Fruit fly (Drosophila melanogaster) whole organism, embryonic: ENCODE measurements around the gene CG4301.

ENCODE experiments used
- B-H2 ChIP-seq: fragments of 200-800 bp; sonication (Bioruptor generic); optimal IDR thresholded peaks from 2 replicates; lab custom pipeline; 2018; ENCODE audit warnings: missing biosample characterization, mild to moderate bottlenecking, missing genetic modification characterization
- CG11085 ChIP-seq: fragments of 200-800 bp; sonication (Bioruptor generic); IDR thresholded peaks from 2 replicates; pipeline ENCODE4 v1.3.6; 2022; ENCODE audit warnings: missing biosample characterization, missing genetic modification characterization
- CG11695 ChIP-seq: fragments of 200-800 bp; sonication (Bioruptor generic); IDR thresholded peaks from 3 replicates; pipeline ENCODE4 v1.3.6; 2022; ENCODE audit warnings: missing biosample characterization, missing genetic modification characterization
- CG12104 ChIP-seq: fragments of 200-800 bp; sonication (Bioruptor generic); optimal IDR thresholded peaks from 3 replicates; lab custom pipeline; 2016; ENCODE audit warnings: missing biosample characterization, missing genetic modification characterization
- CG12769 ChIP-seq: fragments of 200-800 bp; sonication (Bioruptor generic); optimal IDR thresholded peaks from 2 replicates; lab custom pipeline; 2019; ENCODE audit warnings: missing biosample characterization, mild to moderate bottlenecking, missing genetic modification characterization, moderate library complexity
- CG13296 ChIP-seq: fragments of 200-800 bp; sonication (Bioruptor generic); optimal IDR thresholded peaks from 3 replicates; lab custom pipeline; 2018; ENCODE audit warnings: missing biosample characterization, mild to moderate bottlenecking, missing genetic modification characterization
- CG15514 ChIP-seq: fragments of 200-800 bp; sonication (Bioruptor generic); optimal IDR thresholded peaks from 3 replicates; lab custom pipeline; 2017; ENCODE audit warnings: missing biosample characterization, missing genetic modification characterization, mild to moderate bottlenecking, moderate library complexity, missing genetic modification reagents
- CG18011 ChIP-seq: fragments of 200-800 bp; sonication (Bioruptor generic); optimal IDR thresholded peaks from 2 replicates; lab custom pipeline; 2017; ENCODE audit warnings: missing biosample characterization, missing genetic modification characterization, mild to moderate bottlenecking, moderate library complexity, missing genotype
- CG18476 ChIP-seq: fragments of 200-800 bp; sonication (Bioruptor generic); optimal IDR thresholded peaks from 2 replicates; lab custom pipeline; 2016; ENCODE audit warnings: missing biosample characterization, mild to moderate bottlenecking, missing genetic modification characterization
- CG30020 ChIP-seq: fragments of 200-800 bp; optimal IDR thresholded peaks from 2 replicates; lab custom pipeline; 2019; ENCODE audit warnings: missing biosample characterization, mild to moderate bottlenecking, missing genetic modification characterization, moderate library complexity
- CG31224 ChIP-seq: fragments of 200-800 bp; sonication (Bioruptor generic); IDR thresholded peaks from 2 replicates; pipeline ENCODE4 v1.3.6; 2022; ENCODE audit warnings: missing biosample characterization, missing genetic modification characterization
- CG3995 ChIP-seq: fragments of 200-800 bp; sonication (Bioruptor generic); optimal IDR thresholded peaks from 3 replicates; lab custom pipeline; 2016; ENCODE audit warnings: missing biosample characterization, missing genetic modification characterization
- CG4707 ChIP-seq: fragments of 200-800 bp; sonication (Bioruptor generic); optimal IDR thresholded peaks from 2 replicates; lab custom pipeline; 2018; ENCODE audit warnings: missing biosample characterization, mild to moderate bottlenecking, missing genetic modification characterization, moderate library complexity
- CG5953 ChIP-seq: fragments of 200-800 bp; sonication (Bioruptor generic); IDR thresholded peaks from 2 replicates; pipeline ENCODE4 v1.3.6; 2022; ENCODE audit warnings: missing biosample characterization, missing genetic modification characterization
- CG6765 ChIP-seq: fragments of 200-800 bp; sonication (Bioruptor generic); optimal IDR thresholded peaks from 3 replicates; lab custom pipeline; 2017; ENCODE audit warnings: missing biosample characterization, mild to moderate bottlenecking, missing genetic modification characterization
- CG6813 ChIP-seq: fragments of 200-800 bp; sonication (Bioruptor generic); optimal IDR thresholded peaks from 2 replicates; lab custom pipeline; 2017; ENCODE audit warnings: missing biosample characterization, missing genetic modification characterization, mild to moderate bottlenecking, moderate library complexity, missing genetic modification reagents
- CG6854 ChIP-seq: fragments of 200-800 bp; sonication (Bioruptor generic); optimal IDR thresholded peaks from 3 replicates; lab custom pipeline; 2017; ENCODE audit warnings: missing biosample characterization, mild to moderate bottlenecking, missing genetic modification characterization
- Deaf1 ChIP-seq: fragments of 200-800 bp; optimal IDR thresholded peaks from 3 replicates; lab custom pipeline; 2019; ENCODE audit warnings: missing biosample characterization, mild to moderate bottlenecking, missing genetic modification characterization, moderate library complexity
- Elba2 ChIP-seq: fragments of 200-800 bp; sonication (Bioruptor generic); optimal IDR thresholded peaks from 3 replicates; lab custom pipeline; 2016; ENCODE audit warnings: missing biosample characterization, missing genetic modification characterization
- Fer3 ChIP-seq: fragments of 200-800 bp; sonication (Bioruptor generic); optimal IDR thresholded peaks from 2 replicates; lab custom pipeline; 2018; ENCODE audit warnings: missing biosample characterization, mild to moderate bottlenecking, missing genetic modification characterization, moderate library complexity
- GATAe ChIP-seq: fragments of 200-800 bp; sonication (Bioruptor generic); conservative IDR thresholded peaks from 2 replicates; pipeline ENCODE4 v1.3.6; 2022; ENCODE audit warnings: missing biosample characterization, missing genetic modification characterization
- Gug ChIP-seq: fragments of 200-800 bp; sonication (Bioruptor generic); IDR thresholded peaks from 4 replicates; pipeline ENCODE4 v1.3.6; 2022; ENCODE audit warnings: missing biosample characterization, missing genetic modification characterization
- HHEX ChIP-seq: fragments of 200-800 bp; sonication (Bioruptor generic); optimal IDR thresholded peaks from 3 replicates; lab custom pipeline; 2017; ENCODE audit warnings: missing biosample characterization, mild to moderate bottlenecking, missing genetic modification characterization, missing genetic modification reagents
- Hr51 ChIP-seq, 2 experiments: fragments of 200-800 bp; sonication (Bioruptor generic); optimal IDR thresholded peaks; 2 replicates in 1 of 2; 3 replicates in 1 of 2; lab custom pipeline; 2016 to 2018; ENCODE audit warnings: missing biosample characterization in 2 of 2, missing genetic modification characterization in 2 of 2, mild to moderate bottlenecking in 1 of 2, moderate library complexity in 1 of 2
- MBD-R2 ChIP-seq: fragments of 200-800 bp; sonication (Bioruptor generic); IDR thresholded peaks from 2 replicates; pipeline ENCODE4 v1.3.6; 2022; ENCODE audit warnings: missing biosample characterization, missing genetic modification characterization
- MTF-1 ChIP-seq: fragments of 200-800 bp; sonication (Bioruptor generic); optimal IDR thresholded peaks from 2 replicates; lab custom pipeline; 2018; ENCODE audit warnings: missing biosample characterization, mild to moderate bottlenecking, missing genetic modification characterization, borderline replicate concordance
- Med ChIP-seq: fragments of 200-800 bp; sonication (Bioruptor generic); peaks from one replicate; lab custom pipeline; 2016; ENCODE audit warnings: missing biosample characterization, missing genetic modification characterization, mild to moderate bottlenecking, inconsistent platforms, moderate library complexity
- Nf-YB ChIP-seq: fragments of 200-800 bp; sonication (Bioruptor generic); optimal IDR thresholded peaks from 3 replicates; lab custom pipeline; 2019; ENCODE audit warnings: missing biosample characterization, mild to moderate bottlenecking, missing genetic modification characterization, moderate library complexity
- Poxn ChIP-seq: fragments of 200-800 bp; sonication (Bioruptor generic); IDR thresholded peaks from 2 replicates; pipeline ENCODE4 v1.3.6; 2022; ENCODE audit warnings: missing biosample characterization, missing genetic modification characterization
- Rfx ChIP-seq: fragments of 200-800 bp; sonication (Bioruptor generic); IDR thresholded peaks from 2 replicates; pipeline ENCODE4 v1.3.6; 2022; ENCODE audit warnings: missing biosample characterization, missing genetic modification characterization
- Sox100B ChIP-seq: fragments of 200-800 bp; sonication (Bioruptor generic); optimal IDR thresholded peaks from 3 replicates; lab custom pipeline; 2018; ENCODE audit warnings: missing biosample characterization, mild to moderate bottlenecking, missing genetic modification characterization
- ac ChIP-seq: fragments of 200-800 bp; sonication (Bioruptor generic); optimal IDR thresholded peaks from 3 replicates; lab custom pipeline; 2017; ENCODE audit warnings: missing biosample characterization, mild to moderate bottlenecking, missing genetic modification characterization
- al ChIP-seq: fragments of 200-800 bp; sonication (Bioruptor generic); IDR thresholded peaks from 2 replicates; pipeline ENCODE4 v1.3.6; 2022; ENCODE audit warnings: missing biosample characterization, missing genetic modification characterization
- ap ChIP-seq: fragments of 200-800 bp; sonication (Bioruptor generic); IDR thresholded peaks from 2 replicates; pipeline ENCODE4 v1.3.6; 2022; ENCODE audit warnings: missing biosample characterization, missing genetic modification characterization
- crp ChIP-seq, 2 experiments: fragments of 200-800 bp; sonication (Bioruptor generic); optimal IDR thresholded peaks; 2 replicates in 1 of 2; 3 replicates in 1 of 2; lab custom pipeline; 2017; ENCODE audit warnings: missing biosample characterization in 2 of 2, missing genetic modification characterization in 2 of 2, mild to moderate bottlenecking in 1 of 2, moderate library complexity in 1 of 2
- dan ChIP-seq: fragments of 200-800 bp; sonication (Bioruptor generic); IDR thresholded peaks from 2 replicates; pipeline ENCODE4 v1.3.6; 2022; ENCODE audit warnings: missing biosample characterization, missing genetic modification characterization
- dmrt99B ChIP-seq: fragments of 200-800 bp; sonication (Bioruptor generic); optimal IDR thresholded peaks from 2 replicates; lab custom pipeline; 2018; ENCODE audit warnings: missing biosample characterization, mild to moderate bottlenecking, missing genetic modification characterization, moderate library complexity
- ems ChIP-seq: fragments of 200-800 bp; sonication (Bioruptor generic); optimal IDR thresholded peaks from 3 replicates; lab custom pipeline; 2016; ENCODE audit warnings: missing biosample characterization, missing genetic modification characterization
- fd96Cb ChIP-seq: fragments of 200-800 bp; sonication (Bioruptor generic); optimal IDR thresholded peaks from 2 replicates; lab custom pipeline; 2018; ENCODE audit warnings: missing biosample characterization, mild to moderate bottlenecking, missing genetic modification characterization, moderate library complexity
- gcm ChIP-seq: fragments of 200-800 bp; sonication (Bioruptor generic); optimal IDR thresholded peaks from 2 replicates; lab custom pipeline; 2019; ENCODE audit warnings: missing biosample characterization, mild to moderate bottlenecking, missing genetic modification characterization, moderate library complexity
- her ChIP-seq: fragments of 200-800 bp; sonication (Bioruptor generic); optimal IDR thresholded peaks from 2 replicates; lab custom pipeline; 2016; ENCODE audit warnings: missing biosample characterization, missing genetic modification characterization
- lbe ChIP-seq: fragments of 200-800 bp; sonication (Bioruptor generic); optimal IDR thresholded peaks from 2 replicates; lab custom pipeline; 2016; ENCODE audit warnings: missing biosample characterization, mild to moderate bottlenecking, missing genetic modification characterization
- phol ChIP-seq: fragments of 200-800 bp; sonication (Bioruptor generic); optimal IDR thresholded peaks from 3 replicates; lab custom pipeline; 2018; ENCODE audit warnings: missing biosample characterization, mild to moderate bottlenecking, missing genetic modification characterization, moderate library complexity
- row ChIP-seq: fragments of 200-800 bp; sonication (Bioruptor generic); IDR thresholded peaks from 3 replicates; pipeline ENCODE4 v1.3.6; 2022; ENCODE audit warnings: missing biosample characterization, missing genetic modification characterization
- tin ChIP-seq: fragments of 200-800 bp; sonication (Bioruptor generic); optimal IDR thresholded peaks from 3 replicates; lab custom pipeline; 2016; ENCODE audit warnings: missing biosample characterization, missing genetic modification characterization
- tll ChIP-seq, 2 experiments: fragments of 200-800 bp in 1 of 2; fragments of >200 bp in 1 of 2; sonication (Bioruptor generic) in 1 of 2; optimal IDR thresholded peaks; 2 replicates each; lab custom pipeline; 2017 to 2019; ENCODE audit warnings: missing biosample characterization in 2 of 2, missing genetic modification characterization in 2 of 2, mild to moderate bottlenecking in 1 of 2, moderate library complexity in 1 of 2
- wdn ChIP-seq: fragments of 200-800 bp; sonication (Bioruptor generic); IDR thresholded peaks from 2 replicates; pipeline ENCODE4 v1.3.6; 2022; ENCODE audit warnings: missing biosample characterization, missing genetic modification characterization
- wor ChIP-seq: fragments of 200-800 bp; sonication (Bioruptor generic); IDR thresholded peaks from 2 replicates; pipeline ENCODE4 v1.3.6; 2022; ENCODE audit warnings: missing biosample characterization, missing genetic modification characterization

CG4301 gene

DNA sequence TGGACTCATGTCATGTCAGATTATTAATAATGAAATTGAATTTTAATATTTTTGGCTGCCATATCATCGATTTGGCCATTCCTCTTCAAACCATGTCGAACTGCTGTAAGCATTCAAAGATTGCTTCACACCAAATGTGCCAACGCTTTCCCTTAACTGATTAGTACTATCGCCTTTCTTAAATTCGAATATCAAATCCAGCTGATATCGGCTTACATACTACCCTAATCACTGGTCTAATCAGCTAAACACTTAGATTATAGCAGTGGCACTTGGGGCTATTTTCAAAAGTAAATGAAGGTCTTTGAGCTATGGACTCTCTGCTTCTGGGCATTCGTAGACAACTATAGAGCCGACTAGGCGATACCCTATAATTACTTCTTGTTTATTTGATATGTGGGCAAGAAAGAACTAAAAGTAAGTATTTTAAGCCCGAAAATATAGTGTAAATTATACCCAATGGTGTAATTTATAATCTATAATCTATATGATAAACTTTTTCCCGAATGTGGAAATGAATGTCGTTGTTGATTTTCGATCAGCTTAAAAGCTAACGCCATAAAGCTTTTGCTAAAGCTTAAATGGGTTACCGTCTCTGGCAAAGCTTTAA, 1.4 kb upstream of the CG4301 start (continued):
- TF ChIP-seq GATAe (GFP tag; lab: Robert Waterston, UW) (peak; percentile 44), HHEX (GFP tag; lab: Kevin White, UChicago) (peak; percentile 77), Elba2 (GFP tag; lab: Kevin White, UChicago) (no peak), Poxn (GFP tag; lab: Robert Waterston, UW) (peak; percentile 17; the same call in 1 of the 2 replicates), Deaf1 (tag; lab: Kevin White, UChicago) (peak; percentile 58), CG18476 (GFP tag; lab: Kevin White, UChicago) (peak; percentile 68), her (GFP tag; lab: Kevin White, UChicago) (peak; percentile 36), B-H2 (GFP tag; lab: Kevin White, UChicago) (no peak), crp (GFP tag; optimal IDR thresholded peaks at IDR 0.05; lab: Kevin White, UChicago) (peak in 1 of 2 experiments; percentile 23), ac (GFP tag; lab: Kevin White, UChicago) (no peak), tll (GFP tag; optimal IDR thresholded peaks at IDR 0.05; lab: Kevin White, UChicago) (no peak), CG12104 (peak; percentile 63), MTF-1 (peak; percentile 47), lbe (peak; percentile 4), wor (peak; percentile 27; the same call in 1 of the 2 replicates), CG6765 (GFP tag; lab: Kevin White, UChicago) (peak; percentile 79), CG11085 (GFP tag; lab: Robert Waterston, UW) (peak; percentile 44; the same call in 1 of the 2 replicates), Rfx (GFP tag; lab: Robert Waterston, UW) (peak; percentile 85), row (GFP tag; lab: Robert Waterston, UW) (peak; percentile 92), MBD-R2 (GFP tag; lab: Robert Waterston, UW) (peak; percentile 46; the same call in 1 of the 2 replicates), CG31224 (0 out of 2 replicates have a peak, but pooled peaks have one; percentile 53), Hr51 (GFP tag; optimal IDR thresholded peaks at IDR 0.05; lab: Kevin White, UChicago) (peak in 1 of 2 experiments; percentile 90), CG15514 (peak; percentile 79), Sox100B (no peak), CG3995 (peak; percentile 7), Gug (peak; percentile 46; the same call in 1 of the 4 replicates), CG6813 (GFP tag; lab: Kevin White, UChicago) (peak; percentile 67), CG11695 (GFP tag; lab: Robert Waterston, UW) (peak; percentile 80; the same call in 2 of the 3 replicates), al (peak; percentile 66), gcm (GFP tag; lab: Kevin White, UChicago) (no peak), CG4707 (GFP tag; lab: Kevin White, UChicago) (peak; percentile 48), CG18011 (GFP tag; lab: Kevin White, UChicago) (peak; percentile 5), tin (GFP tag; lab: Kevin White, UChicago) (peak; percentile 58), CG6854 (GFP tag; lab: Kevin White, UChicago) (peak; percentile 81), CG5953 (GFP tag; lab: Robert Waterston, UW) (peak; percentile 81), phol (peak; percentile 74), ems (GFP tag; lab: Kevin White, UChicago) (peak; percentile 62), dmrt99B (tag; lab: Kevin White, UChicago) (peak; percentile 86), Fer3 (tag; lab: Kevin White, UChicago) (peak; percentile 84), CG13296 (GFP tag; lab: Kevin White, UChicago) (peak; percentile 71), Nf-YB (GFP tag; lab: Kevin White, UChicago) (peak; percentile 50), wdn (GFP tag; lab: Robert Waterston, UW) (peak; percentile 63), ap (GFP tag; lab: Robert Waterston, UW) (peak; percentile 62; the same call in 1 of the 2 replicates), CG12769 (tag; lab: Kevin White, UChicago) (no peak), CG30020 (tag; lab: Kevin White, UChicago) (no peak), Med (GFP tag; lab: Kevin White, UChicago) (peak; percentile 94), dan (no peak), fd96Cb (tag; lab: Kevin White, UChicago) (peak; percentile 68)
